Fruit fly (Drosophila melanogaster) whole organism, embryonic: Measurements from ENCODE around the gene CG42538.
A peak's percentile ranks its signal among the peaks of the same experiment; 100 is the strongest.

ENCODE experiments used
- Ada2b ChIP-seq: fragments of 200-800 bp; sonication (Bioruptor generic); IDR thresholded peaks from 2 replicates; pipeline ENCODE4 v1.3.6; 2022; ENCODE audit warnings: missing biosample characterization, missing genetic modification characterization
- Atf6 ChIP-seq: fragments of 200-800 bp; sonication (Bioruptor generic); IDR thresholded peaks from 2 replicates; pipeline ENCODE4 v1.3.6; 2022; ENCODE audit warnings: missing biosample characterization, missing genetic modification characterization
- Bdp1 ChIP-seq: fragments of 200-800 bp; sonication (Bioruptor generic); optimal IDR thresholded peaks from 3 replicates; lab custom pipeline; 2016; ENCODE audit warnings: missing biosample characterization, missing genetic modification characterization
- Bgb ChIP-seq: fragments of 200-800 bp; sonication (Bioruptor generic); IDR thresholded peaks from 2 replicates; pipeline ENCODE4 v1.3.6; 2022; ENCODE audit warnings: missing biosample characterization, missing genetic modification characterization; ENCODE audit not compliant: partially characterized antibody
- CG10654 ChIP-seq: fragments of 200-800 bp; sonication (Bioruptor generic); optimal IDR thresholded peaks from 2 replicates; lab custom pipeline; 2016; ENCODE audit warnings: missing biosample characterization, missing genetic modification characterization
- CG10959 ChIP-seq: fragments of 200-800 bp; sonication (Bioruptor generic); IDR thresholded peaks from 2 replicates; pipeline ENCODE4 v1.3.6; 2022; ENCODE audit warnings: missing biosample characterization, missing genetic modification characterization
- CG12219 ChIP-seq: fragments of 200-800 bp; sonication (Bioruptor generic); optimal IDR thresholded peaks from 3 replicates; lab custom pipeline; 2018; ENCODE audit warnings: missing biosample characterization, mild to moderate bottlenecking, missing genetic modification characterization
- CG13624 ChIP-seq: fragments of 200-800 bp; sonication (Bioruptor generic); optimal IDR thresholded peaks from 2 replicates; lab custom pipeline; 2016; ENCODE audit warnings: missing biosample characterization, missing genetic modification characterization
- CG14667 ChIP-seq: fragments of 200-800 bp; sonication (Bioruptor generic); IDR thresholded peaks from 2 replicates; pipeline ENCODE4 v1.3.6; 2022; ENCODE audit warnings: missing biosample characterization, missing genetic modification characterization
- CG15479 ChIP-seq: fragments of 200-800 bp; sonication (Bioruptor generic); optimal IDR thresholded peaks from 3 replicates; lab custom pipeline; 2019; ENCODE audit warnings: missing biosample characterization, mild to moderate bottlenecking, missing genetic modification characterization, moderate library complexity
- CG16813 ChIP-seq: fragments of 200-800 bp; sonication (Bioruptor generic); IDR thresholded peaks from 3 replicates; pipeline ENCODE4 v1.3.6; 2022; ENCODE audit warnings: missing biosample characterization, missing genetic modification characterization; ENCODE audit not compliant: partially characterized antibody
- CG17829 ChIP-seq: fragments of 200-800 bp; optimal IDR thresholded peaks from 2 replicates; lab custom pipeline; 2019; ENCODE audit warnings: missing biosample characterization, mild to moderate bottlenecking, missing genetic modification characterization, moderate library complexity
- CG18011 ChIP-seq: fragments of 200-800 bp; sonication (Bioruptor generic); optimal IDR thresholded peaks from 2 replicates; lab custom pipeline; 2017; ENCODE audit warnings: missing biosample characterization, missing genetic modification characterization, mild to moderate bottlenecking, moderate library complexity, missing genotype
- CG18764 ChIP-seq: fragments of 200-800 bp; sonication (Bioruptor generic); optimal IDR thresholded peaks from 3 replicates; lab custom pipeline; 2016; ENCODE audit warnings: missing biosample characterization, missing genetic modification characterization
- CG2199 ChIP-seq: fragments of 200-800 bp; sonication (Bioruptor generic); IDR thresholded peaks from 3 replicates; pipeline ENCODE4 v1.3.6; 2022; ENCODE audit warnings: missing biosample characterization, missing genetic modification characterization
- CG2875 ChIP-seq: fragments of 200-800 bp; sonication (Bioruptor generic); optimal IDR thresholded peaks from 2 replicates; lab custom pipeline; 2017; ENCODE audit warnings: missing biosample characterization, mild to moderate bottlenecking, missing genetic modification characterization, missing genetic modification reagents
- CG32532 ChIP-seq: fragments of 200-800 bp; sonication (Bioruptor generic); IDR thresholded peaks from 2 replicates; pipeline ENCODE4 v1.3.6; 2022; ENCODE audit warnings: missing biosample characterization, missing genetic modification characterization
- CG3847 ChIP-seq: fragments of 200-800 bp; sonication (Bioruptor generic); IDR thresholded peaks from 2 replicates; pipeline ENCODE4 v1.3.6; 2022; ENCODE audit warnings: missing biosample characterization, missing genetic modification characterization
- CG6791 ChIP-seq: fragments of 200-800 bp; sonication (Bioruptor generic); IDR thresholded peaks from 3 replicates; pipeline ENCODE4 v1.3.6; 2022; ENCODE audit warnings: missing biosample characterization, missing genetic modification characterization; ENCODE audit not compliant: partially characterized antibody
- CG7839 ChIP-seq: fragments of 200-800 bp; sonication (Bioruptor generic); optimal IDR thresholded peaks from 3 replicates; lab custom pipeline; 2018; ENCODE audit warnings: missing biosample characterization, mild to moderate bottlenecking, missing genetic modification characterization, moderate library complexity
- CG8478 ChIP-seq: fragments of >200 bp; optimal IDR thresholded peaks from 2 replicates; lab custom pipeline; 2018
- CG9817 ChIP-seq: fragments of 200-800 bp; sonication (Bioruptor generic); optimal IDR thresholded peaks from 2 replicates; lab custom pipeline; 2018; ENCODE audit warnings: missing biosample characterization, mild to moderate bottlenecking, missing genetic modification characterization, moderate library complexity
- Ets65A ChIP-seq: fragments of 200-800 bp; sonication (Bioruptor generic); peaks from one replicate; lab custom pipeline; 2016; ENCODE audit warnings: missing biosample characterization, missing genetic modification characterization
- Ets97D ChIP-seq: fragments of 200-800 bp; sonication (Bioruptor generic); optimal IDR thresholded peaks from 3 replicates; lab custom pipeline; 2016; ENCODE audit warnings: missing biosample characterization, missing genetic modification characterization
- Fer3 ChIP-seq: fragments of 200-800 bp; sonication (Bioruptor generic); optimal IDR thresholded peaks from 2 replicates; lab custom pipeline; 2018; ENCODE audit warnings: missing biosample characterization, mild to moderate bottlenecking, missing genetic modification characterization, moderate library complexity
- HLH4C ChIP-seq: fragments of 200-800 bp; sonication (Bioruptor generic); IDR thresholded peaks from 3 replicates; pipeline ENCODE4 v1.3.6; 2022; ENCODE audit warnings: missing biosample characterization, missing genetic modification characterization; ENCODE audit not compliant: partially characterized antibody
- Jarid2 ChIP-seq: fragments of 200-800 bp; sonication (Bioruptor generic); optimal IDR thresholded peaks from 3 replicates; lab custom pipeline; 2017; ENCODE audit warnings: mild to moderate bottlenecking, missing biosample characterization, missing genetic modification reagents, missing genetic modification characterization
- Kr ChIP-seq: fragments of 200-800 bp; sonication (Bioruptor generic); optimal IDR thresholded peaks from 2 replicates; lab custom pipeline; 2017; ENCODE audit warnings: missing biosample characterization, mild to moderate bottlenecking, missing genetic modification characterization
- Lpt ChIP-seq: fragments of >200 bp; optimal IDR thresholded peaks from 2 replicates; lab custom pipeline; 2018; ENCODE audit warnings: missing biosample characterization, missing genetic modification characterization
- MBD-R2 ChIP-seq: fragments of 200-800 bp; sonication (Bioruptor generic); IDR thresholded peaks from 2 replicates; pipeline ENCODE4 v1.3.6; 2022; ENCODE audit warnings: missing biosample characterization, missing genetic modification characterization
- Max ChIP-seq: fragments of 200-800 bp; sonication (Bioruptor generic); optimal IDR thresholded peaks from 2 replicates; lab custom pipeline; 2016; ENCODE audit warnings: missing biosample characterization, mild to moderate bottlenecking, missing genetic modification characterization
- Rfx ChIP-seq: fragments of 200-800 bp; sonication (Bioruptor generic); IDR thresholded peaks from 2 replicates; pipeline ENCODE4 v1.3.6; 2022; ENCODE audit warnings: missing biosample characterization, missing genetic modification characterization
- Rx ChIP-seq: fragments of 200-800 bp; sonication (Bioruptor generic); IDR thresholded peaks from 2 replicates; pipeline ENCODE4 v1.3.6; 2022; ENCODE audit warnings: missing biosample characterization, missing genetic modification characterization
- Sox102F ChIP-seq: fragments of 200-800 bp; sonication (Bioruptor generic); optimal IDR thresholded peaks from 2 replicates; lab custom pipeline; 2018; ENCODE audit warnings: missing biosample characterization, mild to moderate bottlenecking, missing genetic modification characterization, moderate library complexity
- Trl ChIP-seq, 3 experiments: fragments of >200 bp in 2 of 3; fragments of 200-800 bp in 1 of 3; sonication (Bioruptor generic) in 1 of 3; optimal IDR thresholded peaks; 2 replicates in 1 of 3; 3 replicates in 2 of 3; lab custom pipeline; 2016 to 2017; ENCODE audit warnings: missing biosample characterization in 1 of 3, missing genetic modification characterization in 1 of 3
- al ChIP-seq: fragments of 200-800 bp; sonication (Bioruptor generic); IDR thresholded peaks from 2 replicates; pipeline ENCODE4 v1.3.6; 2022; ENCODE audit warnings: missing biosample characterization, missing genetic modification characterization
- dati ChIP-seq: fragments of 200-800 bp; sonication (Bioruptor generic); IDR thresholded peaks from 2 replicates; pipeline ENCODE4 v1.3.6; 2022; ENCODE audit warnings: missing biosample characterization, missing genetic modification characterization
- dm ChIP-seq: fragments of 200-800 bp; sonication (Bioruptor generic); optimal IDR thresholded peaks from 3 replicates; lab custom pipeline; 2016; ENCODE audit warnings: missing biosample characterization, missing genetic modification characterization
- fd96Cb ChIP-seq: fragments of 200-800 bp; sonication (Bioruptor generic); optimal IDR thresholded peaks from 2 replicates; lab custom pipeline; 2018; ENCODE audit warnings: missing biosample characterization, mild to moderate bottlenecking, missing genetic modification characterization, moderate library complexity
- fru ChIP-seq: fragments of >200 bp; optimal IDR thresholded peaks from 2 replicates; lab custom pipeline; 2017
- grau ChIP-seq: fragments of 200-800 bp; optimal IDR thresholded peaks from 3 replicates; lab custom pipeline; 2019; ENCODE audit warnings: missing biosample characterization, mild to moderate bottlenecking, missing genetic modification characterization, moderate library complexity
- kah ChIP-seq: fragments of 200-800 bp; sonication (Bioruptor generic); optimal IDR thresholded peaks from 2 replicates; lab custom pipeline; 2018; ENCODE audit warnings: missing biosample characterization, mild to moderate bottlenecking, missing genetic modification characterization
- lilli ChIP-seq: fragments of 200-800 bp; sonication (Bioruptor generic); optimal IDR thresholded peaks from 3 replicates; lab custom pipeline; 2016; ENCODE audit warnings: missing biosample characterization, missing genetic modification characterization
- pan ChIP-seq, 4 experiments: fragments of >200 bp in 3 of 4; fragments of 200-800 bp in 1 of 4; sonication (Bioruptor generic) in 1 of 4; optimal IDR thresholded peaks in 3 of 4; IDR thresholded peaks in 1 of 4; 2 replicates each; pipeline versions ENCODE4 v1.3.6 to Lab custom; 2017 to 2022; ENCODE audit warnings: missing biosample characterization in 2 of 4, missing genetic modification characterization in 2 of 4, mixed read lengths in 1 of 4
- pita ChIP-seq: fragments of 200-800 bp; sonication (Bioruptor generic); optimal IDR thresholded peaks from 2 replicates; lab custom pipeline; 2017; ENCODE audit warnings: missing biosample characterization, mild to moderate bottlenecking, missing genetic modification characterization
- sr ChIP-seq: fragments of 200-800 bp; sonication (Bioruptor generic); IDR thresholded peaks from 3 replicates; pipeline ENCODE4 v1.3.6; 2022; ENCODE audit warnings: missing biosample characterization, missing genetic modification characterization
- sug ChIP-seq: fragments of 200-800 bp; optimal IDR thresholded peaks from 2 replicates; lab custom pipeline; 2019; ENCODE audit warnings: missing biosample characterization, mild to moderate bottlenecking, missing genetic modification characterization, moderate library complexity
- tx ChIP-seq: fragments of 200-800 bp; sonication (Bioruptor generic); optimal IDR thresholded peaks from 2 replicates; lab custom pipeline; 2016; ENCODE audit warnings: missing biosample characterization, missing genetic modification characterization
- vfl ChIP-seq: fragments of 200-800 bp; sonication (Bioruptor generic); optimal IDR thresholded peaks from 2 replicates; lab custom pipeline; 2016; ENCODE audit warnings: missing biosample characterization, missing genetic modification characterization
- wdn ChIP-seq: fragments of 200-800 bp; sonication (Bioruptor generic); IDR thresholded peaks from 2 replicates; pipeline ENCODE4 v1.3.6; 2022; ENCODE audit warnings: missing biosample characterization, missing genetic modification characterization

The CG42538 gene

dm6 chr3L:16021064-16021683 is 13.2 kb upstream of the CG42538 start (continued):
- TF ChIP-seq CG18764 (GFP tag; lab: Kevin White, UChicago), result peak; percentile 10
- TF ChIP-seq CG8478 (lab: Kevin White, UChicago), result no peak
- TF ChIP-seq Ada2b (GFP tag; lab: Robert Waterston, UW), result peak; percentile 22; the same call in 1 of the 2 replicates
- TF ChIP-seq CG9817 (tag; lab: Kevin White, UChicago), result no peak
- peak; percentile 54 for TF ChIP-seq Kr (GFP tag; lab: Kevin White, UChicago)
- TF ChIP-seq CG18011 (GFP tag; lab: Kevin White, UChicago), result no peak
- no peak for TF ChIP-seq Rfx
- TF ChIP-seq HLH4C (GFP tag; lab: Robert Waterston, UW), result no peak
- no peak for TF ChIP-seq fru (lab: Kevin White, UChicago)
- no peak for TF ChIP-seq dm (GFP tag; lab: Kevin White, UChicago)
- peak; percentile 33 for TF ChIP-seq CG10654 (GFP tag; lab: Kevin White, UChicago)
- TF ChIP-seq CG14667 (GFP tag; lab: Robert Waterston, UW), result 0 out of 2 replicates have a peak, but pooled peaks have one; percentile 7
- no peak for TF ChIP-seq Jarid2 (GFP tag; lab: Kevin White, UChicago)
- peak; percentile 49; the same call in 1 of the 2 replicates for TF ChIP-seq Rx
- TF ChIP-seq Fer3 (tag; lab: Kevin White, UChicago), result no peak
- no peak for TF ChIP-seq wdn
- no peak for TF ChIP-seq Ets97D
- TF ChIP-seq Bgb (GFP tag; lab: Robert Waterston, UW), result no peak
- peak; percentile 3 for TF ChIP-seq Max (GFP tag; lab: Kevin White, UChicago)
- peak; percentile 39 for TF ChIP-seq CG12219 (GFP tag; lab: Kevin White, UChicago)
- TF ChIP-seq CG15479 (GFP tag; lab: Kevin White, UChicago), result no peak
- TF ChIP-seq CG2875 (GFP tag; lab: Kevin White, UChicago), result no peak
- TF ChIP-seq pan (optimal IDR thresholded peaks at IDR 0.05; lab: Kevin White, UChicago), result peak in 1 of 2 experiments; percentile 70
- peak in 1 of 2 experiments; percentile 76 for TF ChIP-seq pan (GFP tag; optimal IDR thresholded peaks at IDR 0.05 in 1 of 2, IDR thresholded peaks at IDR 0.05 in 1 of 2)
- no peak for TF ChIP-seq CG3847
- no peak for TF ChIP-seq dati (GFP tag; lab: Robert Waterston, UW)
- TF ChIP-seq pita (GFP tag; lab: Kevin White, UChicago), result no peak
- TF ChIP-seq CG32532 (GFP tag; lab: Robert Waterston, UW), result no peak
- peak; percentile 36 for TF ChIP-seq lilli (GFP tag; lab: Kevin White, UChicago)
- peak; percentile 57 for TF ChIP-seq CG7839 (tag; lab: Kevin White, UChicago)
- peak; percentile 30 for TF ChIP-seq Bdp1 (GFP tag; lab: Kevin White, UChicago)
- TF ChIP-seq sug, result no peak
- TF ChIP-seq CG6791 (GFP tag; lab: Robert Waterston, UW), result no peak
- no peak for TF ChIP-seq CG13624 (GFP tag; lab: Kevin White, UChicago)
- TF ChIP-seq Atf6 (GFP tag; lab: Robert Waterston, UW), result no peak
- TF ChIP-seq fd96Cb (tag; lab: Kevin White, UChicago), result peak; percentile 74
- no peak for TF ChIP-seq MBD-R2 (GFP tag; lab: Robert Waterston, UW)
- TF ChIP-seq Sox102F, result peak; percentile 59
- no peak for TF ChIP-seq al (GFP tag; lab: Robert Waterston, UW)
- no peak for TF ChIP-seq vfl
- TF ChIP-seq CG17829, result peak; percentile 81
- no peak for TF ChIP-seq Trl (optimal IDR thresholded peaks at IDR 0.05; lab: Kevin White, UChicago)
- TF ChIP-seq Trl (GFP tag; optimal IDR thresholded peaks at IDR 0.05; lab: Kevin White, UChicago), result peak; percentile 57
- TF ChIP-seq tx (GFP tag; lab: Kevin White, UChicago), result no peak
- TF ChIP-seq Lpt (GFP tag; lab: Kevin White, UChicago), result no peak
- peak; percentile 74 for TF ChIP-seq CG10959 (GFP tag; lab: Robert Waterston, UW)
- TF ChIP-seq Ets65A (GFP tag; lab: Kevin White, UChicago), result peak; percentile 94
- TF ChIP-seq grau (tag; lab: Kevin White, UChicago), result peak; percentile 51
- no peak for TF ChIP-seq sr (GFP tag; lab: Robert Waterston, UW)
- TF ChIP-seq kah (GFP tag; lab: Kevin White, UChicago), result no peak
- no peak for TF ChIP-seq CG2199 (GFP tag; lab: Robert Waterston, UW)
- TF ChIP-seq CG16813, result no peak
